Worm (Caenorhabditis elegans): ENCODE data around the gene C03B8.3.
A peak's percentile ranks its signal among the peaks of the same experiment; 100 is the strongest.

ce11 chrIII:7733563-7733962 is 21.5 kb downstream of the C03B8.3 start:
- TF ChIP-seq pes-1 (GFP tag; IDR thresholded peaks at IDR 0.05) (no peak), ama-1 (optimal IDR thresholded peaks at IDR 0.05) (no peak), tra-4 (tag; optimal IDR thresholded peaks at IDR 0.05) (peak; percentile 10), B0310.2 (tag; optimal IDR thresholded peaks at IDR 0.05) (no peak), hmbx-1 (tag; optimal IDR thresholded peaks at IDR 0.05) (no peak), hmg-4 (GFP tag; optimal IDR thresholded peaks at IDR 0.05) (peak; percentile 38)
